Worm (Caenorhabditis elegans): Measurements from ENCODE around the gene decr-1.2.

decr-1.2 gene

DNA sequence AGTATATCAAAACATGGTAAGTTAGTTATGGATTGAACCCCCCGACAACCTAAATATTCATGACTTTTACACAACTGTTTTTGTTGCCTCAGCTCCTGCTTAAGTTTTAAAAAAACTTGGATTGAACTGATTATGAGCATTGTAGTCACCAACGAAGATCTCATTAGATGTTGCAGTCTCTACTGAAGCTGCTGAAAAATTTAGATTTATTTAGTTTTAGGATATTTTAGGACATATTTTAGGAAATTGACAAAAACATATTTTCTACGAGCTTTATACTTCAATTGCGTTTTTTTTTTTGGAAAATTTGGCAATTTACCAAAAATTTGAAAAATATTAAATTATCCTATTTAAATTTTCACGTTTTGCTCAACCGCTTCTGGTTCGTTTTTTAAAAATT is 16.6 kb downstream of the decr-1.2 start, which contains the start of gene F54C9.14:
Gene F54C9.14, plus strand, starts transcription at position 301 of the 400 bp plus-strand sequence.
- no peak for TF ChIP-seq nhr-12 (tag; optimal IDR thresholded peaks at IDR 0.05)
- no peak for TF ChIP-seq ceh-39 (tag; optimal IDR thresholded peaks at IDR 0.05)
- no peak for TF ChIP-seq flh-1 (GFP tag; optimal IDR thresholded peaks at IDR 0.05)
- TF ChIP-seq elt-3 (tag; optimal IDR thresholded peaks at IDR 0.05) = no peak
- no peak for TF ChIP-seq mab-5 (tag; optimal IDR thresholded peaks at IDR 0.05)
- no peak for TF ChIP-seq nhr-76 (tag; optimal IDR thresholded peaks at IDR 0.05)
- TF ChIP-seq drap-1 (GFP tag; optimal IDR thresholded peaks at IDR 0.05) = no peak
- TF ChIP-seq sptf-1 (tag; optimal IDR thresholded peaks at IDR 0.05) = no peak
- TF ChIP-seq mls-2 (tag; optimal IDR thresholded peaks at IDR 0.05) = no peak
- no peak for TF ChIP-seq ceh-43 (GFP tag; optimal IDR thresholded peaks at IDR 0.05)

DNA sequence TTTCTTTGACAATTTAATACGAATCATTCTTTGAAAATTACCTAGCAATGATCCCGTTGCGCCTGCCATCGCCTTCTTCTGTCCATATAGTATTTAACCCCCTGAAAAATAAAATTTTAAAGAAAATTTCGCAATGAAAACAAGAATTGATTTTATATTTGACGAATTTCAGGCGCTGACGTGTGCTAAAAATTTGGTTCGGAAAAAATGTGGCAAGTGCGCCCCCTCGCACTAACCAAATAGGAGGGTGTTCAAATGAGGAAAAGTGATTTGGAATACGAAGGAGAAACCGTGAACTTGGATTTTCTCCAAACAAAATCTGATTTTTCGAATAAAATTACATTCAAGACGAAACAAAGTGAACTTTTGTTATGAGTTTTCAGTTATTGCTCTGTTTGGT is 20.6 kb downstream of the decr-1.2 start, which contains the start of gene stc-1:
Gene stc-1, minus strand, starts transcription at position 101 of the 400 bp plus-strand sequence.
- TF ChIP-seq sptf-1 (tag; optimal IDR thresholded peaks at IDR 0.05) (no peak), tbx-8 (GFP tag; optimal IDR thresholded peaks at IDR 0.05) (no peak), sem-2 (GFP tag; optimal IDR thresholded peaks at IDR 0.05) (no peak), unc-39 (tag; optimal IDR thresholded peaks at IDR 0.05) (no peak), unc-62 (GFP tag; optimal IDR thresholded peaks at IDR 0.05) (no peak), nhr-2 (tag; optimal IDR thresholded peaks at IDR 0.05) (no peak), ztf-11 (tag; optimal IDR thresholded peaks at IDR 0.05) (no peak), bed-3 (GFP tag; optimal IDR thresholded peaks at IDR 0.05) (no peak), pha-4 (tag; optimal IDR thresholded peaks at IDR 0.05) (no peak), unc-120 (tag; optimal IDR thresholded peaks at IDR 0.05; ENCODE audit: poor library complexity, severe bottlenecking) (peak; percentile 28), flh-1 (GFP tag; optimal IDR thresholded peaks at IDR 0.05) (no peak), hlh-1 (tag; optimal IDR thresholded peaks at IDR 0.05) (no peak), ceh-43 (GFP tag; optimal IDR thresholded peaks at IDR 0.05) (no peak), snpc-4 (tag; optimal IDR thresholded peaks at IDR 0.05) (no peak), lsy-2 (tag; optimal IDR thresholded peaks at IDR 0.05) (peak; percentile 65), nhr-76 (tag; optimal IDR thresholded peaks at IDR 0.05) (no peak), nhr-237 (tag; optimal IDR thresholded peaks at IDR 0.05) (no peak), elt-3 (tag; optimal IDR thresholded peaks at IDR 0.05) (no peak), drap-1 (GFP tag; optimal IDR thresholded peaks at IDR 0.05) (no peak), mls-2 (tag; optimal IDR thresholded peaks at IDR 0.05) (no peak), ceh-83 (GFP tag; optimal IDR thresholded peaks at IDR 0.05) (no peak), M03D4.4 (tag; optimal IDR thresholded peaks at IDR 0.05) (no peak), ces-1 (GFP tag; optimal IDR thresholded peaks at IDR 0.05) (peak; percentile 10), elt-1 (tag; optimal IDR thresholded peaks at IDR 0.05; ENCODE audit: borderline replicate concordance, insufficient read depth) (no peak), mep-1 (tag; optimal IDR thresholded peaks at IDR 0.05) (peak; percentile 10), lin-13 (tag; optimal IDR thresholded peaks at IDR 0.05) (no peak), nhr-12 (tag; optimal IDR thresholded peaks at IDR 0.05) (no peak), mab-5 (tag; optimal IDR thresholded peaks at IDR 0.05) (no peak), nhr-28 (tag; optimal IDR thresholded peaks at IDR 0.05) (no peak), lin-32 (GFP tag; optimal IDR thresholded peaks at IDR 0.05) (no peak), blmp-1 (tag; optimal IDR thresholded peaks at IDR 0.05) (no peak), cnd-1 (tag; optimal IDR thresholded peaks at IDR 0.05) (no peak), zip-8 (tag; optimal IDR thresholded peaks at IDR 0.05) (no peak), ceh-39 (tag; optimal IDR thresholded peaks at IDR 0.05) (no peak), ham-2 (GFP tag; optimal IDR thresholded peaks at IDR 0.05) (no peak)

DNA sequence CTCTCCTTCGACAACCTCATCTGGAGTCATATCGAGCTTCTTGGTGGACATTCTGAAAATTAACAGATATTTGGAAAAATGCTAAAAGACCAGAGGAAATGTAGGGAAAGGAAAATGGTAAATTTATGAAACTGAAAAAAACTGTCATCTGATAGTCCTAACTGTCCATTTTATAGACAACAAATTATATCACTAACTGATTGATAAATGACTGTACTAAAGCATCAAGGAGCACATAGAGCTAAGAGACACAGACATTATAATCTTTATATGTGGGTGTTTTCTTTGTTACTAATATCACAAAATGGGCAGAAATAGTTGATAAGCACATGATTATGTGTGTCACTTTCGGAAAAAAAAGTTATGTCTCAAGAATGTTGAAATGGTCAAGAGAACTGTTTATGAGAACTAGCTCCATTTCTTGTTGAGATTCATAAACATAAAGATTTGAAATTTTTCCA is 21.4 kb downstream of the decr-1.2 start, which contains the start of gene F54C9.3:
Gene F54C9.3, minus strand, starts transcription at position 51 of the 461 bp plus-strand sequence.
- no peak for TF ChIP-seq nhr-28 (tag; optimal IDR thresholded peaks at IDR 0.05)
- TF ChIP-seq ceh-43 (GFP tag; optimal IDR thresholded peaks at IDR 0.05) = no peak
- TF ChIP-seq mab-5 (tag; optimal IDR thresholded peaks at IDR 0.05) = no peak
- no peak for TF ChIP-seq lin-32 (GFP tag; optimal IDR thresholded peaks at IDR 0.05)
- no peak for TF ChIP-seq unc-39 (tag; optimal IDR thresholded peaks at IDR 0.05)
- TF ChIP-seq drap-1 (GFP tag; optimal IDR thresholded peaks at IDR 0.05) = no peak
- no peak for TF ChIP-seq nhr-2 (tag; optimal IDR thresholded peaks at IDR 0.05)
- no peak for TF ChIP-seq sptf-1 (tag; optimal IDR thresholded peaks at IDR 0.05)
- no peak for TF ChIP-seq elt-1 (tag; optimal IDR thresholded peaks at IDR 0.05; ENCODE audit: borderline replicate concordance, insufficient read depth)

Data from whole organism, mixed stage, embryonic.